Worm (Caenorhabditis elegans) whole organism, L4 larva: ENCODE measurements around the gene B0250.7.

Source experiments
- F10B5.3 ChIP-seq: sonication (generic microtip); optimal IDR thresholded peaks from 2 replicates; lab custom pipeline; 2016; ENCODE audit warnings: mild to moderate bottlenecking, missing genetic modification characterization, missing compliant biosample characterization
- aly-2 ChIP-seq: sonication (generic microtip); optimal IDR thresholded peaks from 2 replicates; lab custom pipeline; 2018; ENCODE audit warnings: missing biosample characterization, missing genetic modification characterization
- ama-1 ChIP-seq: fragments of 150-350 bp; optimal IDR thresholded peaks from 2 replicates; lab custom pipeline; 2014; ENCODE audit warnings: inconsistent platforms, mixed read lengths
- zag-1 ChIP-seq: fragments of 150-350 bp; optimal IDR thresholded peaks from 2 replicates; lab custom pipeline; 2014; ENCODE audit warnings: missing biosample characterization, missing genetic modification characterization

ce11 chrV:20480790-20481189 lies 4.9 kb upstream of the B0250.7 start:
- TF ChIP-seq ama-1 (no peak), F10B5.3 (tag; lab: Kevin White, UChicago) (no peak), aly-2 (tag; lab: Kevin White, UChicago) (no peak), zag-1 (tag; lab: Kevin White, UChicago) (no peak)
